Fruit fly (Drosophila melanogaster) whole organism, embryonic: ENCODE data around the gene CG34284.
A peak's percentile ranks its signal among the peaks of the same experiment; 100 is the strongest.

ENCODE experiments used
- B-H2 ChIP-seq: fragments of 200-800 bp; sonication (Bioruptor generic); optimal IDR thresholded peaks from 2 replicates; lab custom pipeline; 2018; ENCODE audit warnings: missing biosample characterization, mild to moderate bottlenecking, missing genetic modification characterization
- Bdp1 ChIP-seq: fragments of 200-800 bp; sonication (Bioruptor generic); optimal IDR thresholded peaks from 3 replicates; lab custom pipeline; 2016; ENCODE audit warnings: missing biosample characterization, missing genetic modification characterization
- CG10321 ChIP-seq: fragments of 200-800 bp; sonication (Bioruptor generic); IDR thresholded peaks from 2 replicates; pipeline ENCODE4 v1.3.6; 2022; ENCODE audit warnings: missing biosample characterization, missing genetic modification characterization
- CG11560 ChIP-seq: fragments of 200-800 bp; sonication (Bioruptor generic); IDR thresholded peaks from 3 replicates; pipeline ENCODE4 v1.3.6; 2022; ENCODE audit warnings: missing biosample characterization, missing genetic modification characterization
- CG12659 ChIP-seq: fragments of 200-800 bp; sonication (Bioruptor generic); optimal IDR thresholded peaks from 3 replicates; lab custom pipeline; 2017; ENCODE audit warnings: mild to moderate bottlenecking, missing biosample characterization, missing genetic modification reagents, missing genetic modification characterization
- CG14860 ChIP-seq: fragments of 200-800 bp; sonication (Bioruptor generic); IDR thresholded peaks from 3 replicates; pipeline ENCODE4 v1.3.6; 2022; ENCODE audit warnings: missing biosample characterization, missing genetic modification characterization; ENCODE audit not compliant: partially characterized antibody
- CG1603 ChIP-seq: fragments of 200-800 bp; sonication (Bioruptor generic); optimal IDR thresholded peaks from 2 replicates; lab custom pipeline; 2019; ENCODE audit warnings: missing biosample characterization, mild to moderate bottlenecking, missing genetic modification characterization, moderate library complexity
- CG16779 ChIP-seq: fragments of 200-800 bp; sonication (Bioruptor generic); IDR thresholded peaks from 2 replicates; pipeline ENCODE4 v1.3.6; 2022; ENCODE audit warnings: missing biosample characterization, missing genetic modification characterization
- CG18764 ChIP-seq: fragments of 200-800 bp; sonication (Bioruptor generic); optimal IDR thresholded peaks from 3 replicates; lab custom pipeline; 2016; ENCODE audit warnings: missing biosample characterization, missing genetic modification characterization
- CG2712 ChIP-seq: fragments of 200-800 bp; optimal IDR thresholded peaks from 3 replicates; lab custom pipeline; 2019; ENCODE audit warnings: missing biosample characterization, mild to moderate bottlenecking, missing genetic modification characterization, moderate library complexity
- CG2889 ChIP-seq: fragments of 200-800 bp; sonication (Bioruptor generic); IDR thresholded peaks from 3 replicates; pipeline ENCODE4 v1.3.6; 2022; ENCODE audit warnings: missing biosample characterization, missing genetic modification characterization
- CG34376 ChIP-seq: fragments of 200-800 bp; sonication (Bioruptor generic); optimal IDR thresholded peaks from 2 replicates; lab custom pipeline; 2018; ENCODE audit warnings: missing biosample characterization, mild to moderate bottlenecking, missing genetic modification characterization
- CG4360 ChIP-seq: fragments of 200-800 bp; sonication (Bioruptor generic); IDR thresholded peaks from 2 replicates; pipeline ENCODE4 v1.3.6; 2022; ENCODE audit warnings: missing biosample characterization, missing genetic modification characterization
- CG6765 ChIP-seq: fragments of 200-800 bp; sonication (Bioruptor generic); optimal IDR thresholded peaks from 3 replicates; lab custom pipeline; 2017; ENCODE audit warnings: missing biosample characterization, mild to moderate bottlenecking, missing genetic modification characterization
- CG8290 ChIP-seq, 3 experiments: fragments of 200-800 bp; sonication (Bioruptor generic); optimal IDR thresholded peaks; 2 replicates each; lab custom pipeline; 2016 to 2019; ENCODE audit warnings: missing biosample characterization in 3 of 3, missing genetic modification characterization in 3 of 3, mild to moderate bottlenecking in 2 of 3, moderate library complexity in 1 of 3
- CG9817 ChIP-seq: fragments of 200-800 bp; sonication (Bioruptor generic); optimal IDR thresholded peaks from 2 replicates; lab custom pipeline; 2018; ENCODE audit warnings: missing biosample characterization, mild to moderate bottlenecking, missing genetic modification characterization, moderate library complexity
- D19A ChIP-seq: fragments of 200-800 bp; optimal IDR thresholded peaks from 3 replicates; lab custom pipeline; 2019; ENCODE audit warnings: missing biosample characterization, mild to moderate bottlenecking, missing genetic modification characterization, moderate library complexity
- Dek ChIP-seq: fragments of 200-800 bp; sonication (Bioruptor generic); optimal IDR thresholded peaks from 3 replicates; lab custom pipeline; 2019; ENCODE audit warnings: missing biosample characterization, mild to moderate bottlenecking, missing genetic modification characterization, moderate library complexity
- E2f2 ChIP-seq: fragments of 200-800 bp; sonication (Bioruptor generic); IDR thresholded peaks from 2 replicates; pipeline ENCODE4 v1.3.6; 2022; ENCODE audit warnings: missing biosample characterization, missing genetic modification characterization
- ERR ChIP-seq: fragments of 200-800 bp; sonication (Bioruptor generic); optimal IDR thresholded peaks from 2 replicates; lab custom pipeline; 2016; ENCODE audit warnings: missing biosample characterization, missing genetic modification characterization
- Eip74EF ChIP-seq, 2 experiments: fragments of 200-800 bp in 1 of 2; fragments of >200 bp in 1 of 2; sonication (Bioruptor generic) in 1 of 2; optimal IDR thresholded peaks; 2 replicates each; lab custom pipeline; 2017 to 2019; ENCODE audit warnings: missing biosample characterization in 2 of 2, missing genetic modification characterization in 2 of 2, mild to moderate bottlenecking in 1 of 2, moderate library complexity in 1 of 2
- HmgZ ChIP-seq: fragments of 200-800 bp; sonication (Bioruptor generic); optimal IDR thresholded peaks from 2 replicates; lab custom pipeline; 2018; ENCODE audit warnings: missing biosample characterization, mild to moderate bottlenecking, missing genetic modification characterization
- MBD-R2 ChIP-seq: fragments of 200-800 bp; sonication (Bioruptor generic); IDR thresholded peaks from 2 replicates; pipeline ENCODE4 v1.3.6; 2022; ENCODE audit warnings: missing biosample characterization, missing genetic modification characterization
- Myb ChIP-seq: fragments of 200-800 bp; sonication (Bioruptor generic); optimal IDR thresholded peaks from 2 replicates; lab custom pipeline; 2016; ENCODE audit warnings: missing biosample characterization, missing genetic modification characterization
- Nf-YB ChIP-seq: fragments of 200-800 bp; sonication (Bioruptor generic); optimal IDR thresholded peaks from 3 replicates; lab custom pipeline; 2019; ENCODE audit warnings: missing biosample characterization, mild to moderate bottlenecking, missing genetic modification characterization, moderate library complexity
- Opbp ChIP-seq: fragments of 200-800 bp; sonication (Bioruptor generic); IDR thresholded peaks from 3 replicates; pipeline ENCODE4 v1.3.6; 2022; ENCODE audit warnings: missing biosample characterization, missing genetic modification characterization; ENCODE audit not compliant: partially characterized antibody
- Xbp1 ChIP-seq: fragments of 200-800 bp; sonication (Bioruptor generic); optimal IDR thresholded peaks from 3 replicates; lab custom pipeline; 2016; ENCODE audit warnings: missing biosample characterization, mild to moderate bottlenecking, missing genetic modification characterization
- ase ChIP-seq: fragments of 200-800 bp; sonication (Bioruptor generic); IDR thresholded peaks from 3 replicates; pipeline ENCODE4 v1.3.6; 2022; ENCODE audit warnings: missing biosample characterization, missing genetic modification characterization
- bbx ChIP-seq: fragments of 200-800 bp; sonication (Bioruptor generic); IDR thresholded peaks from 2 replicates; pipeline ENCODE4 v1.3.6; 2022; ENCODE audit warnings: missing biosample characterization, missing genetic modification characterization; ENCODE audit not compliant: partially characterized antibody
- crp ChIP-seq, 2 experiments: fragments of 200-800 bp; sonication (Bioruptor generic); optimal IDR thresholded peaks; 2 replicates in 1 of 2; 3 replicates in 1 of 2; lab custom pipeline; 2017; ENCODE audit warnings: missing biosample characterization in 2 of 2, missing genetic modification characterization in 2 of 2, mild to moderate bottlenecking in 1 of 2, moderate library complexity in 1 of 2
- cwo ChIP-seq: fragments of 200-800 bp; sonication (Bioruptor generic); optimal IDR thresholded peaks from 3 replicates; lab custom pipeline; 2017; ENCODE audit warnings: missing biosample characterization, missing genetic modification characterization, mild to moderate bottlenecking, moderate library complexity, missing genetic modification reagents
- dmrt11E ChIP-seq: fragments of 200-800 bp; sonication (Bioruptor generic); optimal IDR thresholded peaks from 3 replicates; lab custom pipeline; 2018; ENCODE audit warnings: missing biosample characterization, mild to moderate bottlenecking, missing genetic modification characterization, moderate library complexity
- esg ChIP-seq: fragments of 200-800 bp; sonication (Bioruptor generic); conservative IDR thresholded peaks from 2 replicates; pipeline ENCODE4 v1.3.6; 2022; ENCODE audit warnings: missing biosample characterization, missing genetic modification characterization
- gfzf ChIP-seq: fragments of 200-800 bp; sonication (Bioruptor generic); optimal IDR thresholded peaks from 2 replicates; lab custom pipeline; 2016; ENCODE audit warnings: missing biosample characterization, mild to moderate bottlenecking, missing genetic modification characterization, moderate library complexity
- knrl ChIP-seq: fragments of 200-800 bp; sonication (Bioruptor generic); IDR thresholded peaks from 3 replicates; pipeline ENCODE4 v1.3.6; 2022; ENCODE audit warnings: missing biosample characterization, missing genetic modification characterization; ENCODE audit not compliant: partially characterized antibody
- lab ChIP-seq: fragments of 200-800 bp; sonication (Bioruptor generic); optimal IDR thresholded peaks from 3 replicates; lab custom pipeline; 2017; ENCODE audit warnings: missing biosample characterization, missing genetic modification characterization, mild to moderate bottlenecking, moderate library complexity, missing genetic modification reagents
- lmd ChIP-seq: fragments of 200-800 bp; sonication (Bioruptor generic); IDR thresholded peaks from 2 replicates; pipeline ENCODE4 v1.3.6; 2022; ENCODE audit warnings: missing biosample characterization, missing genetic modification characterization
- peb ChIP-seq: fragments of 200-800 bp; sonication (Bioruptor generic); IDR thresholded peaks from 2 replicates; pipeline ENCODE4 v1.3.6; 2022; ENCODE audit warnings: missing biosample characterization, missing genetic modification characterization
- pho ChIP-seq: fragments of 200-800 bp; sonication (Bioruptor generic); optimal IDR thresholded peaks from 2 replicates; lab custom pipeline; 2016; ENCODE audit warnings: missing biosample characterization, missing genetic modification characterization
- prd ChIP-seq, 3 experiments: fragments of >200 bp in 2 of 3; fragments of 200-800 bp in 1 of 3; sonication (Bioruptor generic) in 1 of 3; optimal IDR thresholded peaks in 2 of 3; IDR thresholded peaks in 1 of 3; 2 replicates in 2 of 3; 3 replicates in 1 of 3; pipeline versions ENCODE4 v1.3.6 to Lab custom; 2017 to 2022; ENCODE audit warnings: missing biosample characterization in 1 of 3, missing genetic modification characterization in 1 of 3
- rib ChIP-seq: fragments of 200-800 bp; sonication (Bioruptor generic); IDR thresholded peaks from 2 replicates; pipeline ENCODE4 v1.3.6; 2022; ENCODE audit warnings: missing biosample characterization, missing genetic modification characterization
- sd ChIP-seq: fragments of 200-800 bp; sonication (Bioruptor generic); optimal IDR thresholded peaks from 3 replicates; lab custom pipeline; 2018; ENCODE audit warnings: missing biosample characterization, mild to moderate bottlenecking, missing genetic modification characterization, moderate library complexity
- seq ChIP-seq: fragments of 200-800 bp; sonication (Bioruptor generic); IDR thresholded peaks from 2 replicates; pipeline ENCODE4 v1.3.6; 2022; ENCODE audit warnings: missing biosample characterization, missing genetic modification characterization
- sna ChIP-seq: fragments of 200-800 bp; sonication (Bioruptor generic); IDR thresholded peaks from 2 replicates; pipeline ENCODE4 v1.3.6; 2022; ENCODE audit warnings: missing biosample characterization, missing genetic modification characterization; ENCODE audit not compliant: partially characterized antibody
- sqz ChIP-seq: fragments of 200-800 bp; sonication (Bioruptor generic); optimal IDR thresholded peaks from 3 replicates; lab custom pipeline; 2018; ENCODE audit warnings: missing biosample characterization, mild to moderate bottlenecking, missing genetic modification characterization
- wek ChIP-seq: fragments of 200-800 bp; sonication (Bioruptor generic); optimal IDR thresholded peaks from 3 replicates; lab custom pipeline; 2018; ENCODE audit warnings: missing biosample characterization, mild to moderate bottlenecking, missing genetic modification characterization, moderate library complexity
- zfh2 ChIP-seq: fragments of 200-800 bp; sonication (Bioruptor generic); optimal IDR thresholded peaks from 2 replicates; lab custom pipeline; 2016; ENCODE audit warnings: missing biosample characterization, missing genetic modification characterization

CG34284 gene

DNA sequence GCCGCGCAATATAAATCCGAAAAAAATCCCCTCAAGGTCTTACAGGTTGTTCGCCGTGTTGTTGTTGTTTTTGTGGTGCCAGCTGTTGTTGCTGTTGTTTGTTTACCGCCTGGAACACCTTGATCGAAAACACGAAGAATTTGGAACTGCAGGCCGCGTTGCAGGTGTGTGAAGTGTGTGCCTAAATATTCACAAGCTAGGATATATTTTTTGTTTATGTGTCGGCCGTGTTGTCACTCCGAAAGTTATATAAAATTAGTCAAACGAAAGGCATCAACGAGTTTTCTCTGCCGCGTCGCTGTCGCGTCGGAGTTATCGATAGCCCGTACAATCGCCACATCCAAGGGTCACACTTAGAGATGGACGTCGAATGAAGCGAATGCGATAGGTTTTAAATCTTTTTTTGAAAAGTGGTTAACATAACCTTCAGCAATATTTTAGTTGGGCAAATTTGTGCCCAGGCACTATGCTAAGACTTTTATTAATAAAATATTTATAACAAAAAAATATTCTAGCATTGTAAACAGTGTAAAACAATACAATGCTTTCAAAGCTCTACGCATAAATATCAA lies 25.7 kb upstream of the CG34284 start, which contains the start of gene Mpc1 (continued):
- TF ChIP-seq CG8290 (GFP tag; optimal IDR thresholded peaks at IDR 0.05; lab: Kevin White, UChicago) (no peak), CG8290 (tag; optimal IDR thresholded peaks at IDR 0.05; lab: Kevin White, UChicago) (peak in 1 of 2 experiments; percentile 66), lmd (GFP tag; lab: Robert Waterston, UW) (no peak; the same call in 1 of the 2 replicates), CG10321 (GFP tag; lab: Robert Waterston, UW) (no peak), CG9817 (peak; percentile 21), Bdp1 (no peak), ase (GFP tag; lab: Robert Waterston, UW) (no peak), sd (tag; lab: Kevin White, UChicago) (peak; percentile 39), Dek (no peak), zfh2 (no peak), CG34376 (peak; percentile 29), CG2889 (0 out of 3 replicates have a peak, but pooled peaks have one; percentile 26), CG11560 (tag; lab: Robert Waterston, UW) (no peak), bbx (GFP tag; lab: Robert Waterston, UW) (peak; percentile 83), CG6765 (no peak), lab (GFP tag; lab: Kevin White, UChicago) (no peak), CG14860 (GFP tag; lab: Robert Waterston, UW) (peak; percentile 60; the same call in 2 of the 3 replicates), D19A (peak; percentile 0), CG18764 (no peak), knrl (GFP tag; lab: Robert Waterston, UW) (peak; percentile 83), Opbp (GFP tag; lab: Robert Waterston, UW) (peak; percentile 84), seq (GFP tag; lab: Robert Waterston, UW) (no peak), Xbp1 (GFP tag; lab: Kevin White, UChicago) (no peak), Eip74EF (GFP tag; optimal IDR thresholded peaks at IDR 0.05; lab: Kevin White, UChicago) (no peak), pho (GFP tag; lab: Kevin White, UChicago) (no peak), peb (GFP tag; lab: Robert Waterston, UW) (no peak), MBD-R2 (peak; percentile 45), sqz (GFP tag; lab: Kevin White, UChicago) (peak; percentile 57), rib (GFP tag; lab: Robert Waterston, UW) (no peak), B-H2 (GFP tag; lab: Kevin White, UChicago) (peak; percentile 5), gfzf (GFP tag; lab: Kevin White, UChicago) (peak; percentile 39), Nf-YB (GFP tag; lab: Kevin White, UChicago) (no peak), sna (GFP tag; lab: Robert Waterston, UW) (0 out of 2 replicates have a peak, but pooled peaks have one; percentile 64), CG4360 (GFP tag; lab: Robert Waterston, UW) (peak; percentile 97), esg (GFP tag; lab: Robert Waterston, UW) (no peak), CG2712 (tag; lab: Kevin White, UChicago) (peak; percentile 24), crp (GFP tag; optimal IDR thresholded peaks at IDR 0.05; lab: Kevin White, UChicago) (peak in 1 of 2 experiments; percentile 54), dmrt11E (tag; lab: Kevin White, UChicago) (no peak), CG12659 (GFP tag; lab: Kevin White, UChicago) (peak; percentile 63), CG1603 (tag; lab: Kevin White, UChicago) (peak; percentile 19), CG16779 (no peak), Myb (GFP tag; lab: Kevin White, UChicago) (peak; percentile 36), cwo (GFP tag; lab: Kevin White, UChicago) (no peak), wek (GFP tag; lab: Kevin White, UChicago) (peak; percentile 2), ERR (GFP tag; lab: Kevin White, UChicago) (peak; percentile 51), E2f2 (peak; percentile 72), HmgZ (tag; lab: Kevin White, UChicago) (no peak), prd (optimal IDR thresholded peaks at IDR 0.05; lab: Kevin White, UChicago) (no peak), prd (GFP tag; IDR thresholded peaks at IDR 0.05; lab: Robert Waterston, UW) (0 out of 3 replicates have a peak, but pooled peaks have one; percentile 4)
